Fruit fly (Drosophila melanogaster) whole organism, prepupa: ENCODE results near the gene CG11811.

Source experiments
- Blimp-1 ChIP-seq: fragments of 200-800 bp; sonication (Bioruptor generic); optimal IDR thresholded peaks from 3 replicates; lab custom pipeline; 2017; ENCODE audit warnings: missing biosample characterization, missing genetic modification characterization, mild to moderate bottlenecking, moderate library complexity, missing genetic modification reagents
- CG10631 ChIP-seq: fragments of 200-800 bp; sonication (Bioruptor generic); optimal IDR thresholded peaks from 2 replicates; lab custom pipeline; 2016; ENCODE audit warnings: missing biosample characterization, missing genetic modification characterization
- CG11294 ChIP-seq: fragments of 200-800 bp; sonication (Bioruptor generic); IDR thresholded peaks from 2 replicates; pipeline ENCODE4 v1.3.6; 2022; ENCODE audit warnings: missing biosample characterization, missing genetic modification characterization
- CG11762 ChIP-seq: fragments of 200-800 bp; sonication (Bioruptor generic); optimal IDR thresholded peaks from 3 replicates; lab custom pipeline; 2016; ENCODE audit warnings: missing biosample characterization, missing genetic modification characterization; ENCODE audit not compliant: insufficient read depth
- CG11902 ChIP-seq: fragments of 200-800 bp; sonication (Bioruptor generic); optimal IDR thresholded peaks from 3 replicates; lab custom pipeline; 2016; ENCODE audit warnings: missing biosample characterization, missing genetic modification characterization
- CG15336 ChIP-seq: fragments of 200-800 bp; sonication (Bioruptor generic); IDR thresholded peaks from 2 replicates; pipeline ENCODE4 v1.3.6; 2022; ENCODE audit warnings: missing biosample characterization, missing genetic modification characterization
- CG1621 ChIP-seq: fragments of 200-800 bp; sonication (Bioruptor generic); optimal IDR thresholded peaks from 3 replicates; lab custom pipeline; 2018; ENCODE audit warnings: missing biosample characterization, mild to moderate bottlenecking, missing genetic modification characterization
- CG16779 ChIP-seq: fragments of 200-800 bp; sonication (Bioruptor generic); optimal IDR thresholded peaks from 3 replicates; lab custom pipeline; 2017; ENCODE audit warnings: missing biosample characterization, mild to moderate bottlenecking, missing genetic modification characterization
- CG3032 ChIP-seq: fragments of 200-800 bp; optimal IDR thresholded peaks from 2 replicates; lab custom pipeline; 2019; ENCODE audit warnings: missing biosample characterization, mild to moderate bottlenecking, missing genetic modification characterization, moderate library complexity
- CG31627 ChIP-seq: fragments of 200-800 bp; sonication (Bioruptor generic); optimal IDR thresholded peaks from 3 replicates; lab custom pipeline; 2016; ENCODE audit warnings: missing biosample characterization, missing genetic modification characterization
- CG32006 ChIP-seq: fragments of 200-800 bp; sonication (Bioruptor generic); optimal IDR thresholded peaks from 3 replicates; lab custom pipeline; 2017; ENCODE audit warnings: missing biosample characterization, mild to moderate bottlenecking, missing genetic modification characterization
- CG3919 ChIP-seq: fragments of 200-800 bp; sonication (Bioruptor generic); optimal IDR thresholded peaks from 3 replicates; lab custom pipeline; 2016; ENCODE audit warnings: missing biosample characterization, missing genetic modification characterization
- CG6163 ChIP-seq: fragments of 200-800 bp; sonication (Bioruptor generic); IDR thresholded peaks from 3 replicates; pipeline ENCODE4 v1.3.6; 2022; ENCODE audit warnings: missing biosample characterization, missing genetic modification characterization
- CG6276 ChIP-seq: fragments of 200-800 bp; sonication (Bioruptor generic); optimal IDR thresholded peaks from 2 replicates; lab custom pipeline; 2017; ENCODE audit warnings: missing biosample characterization, mild to moderate bottlenecking, missing genetic modification characterization
- CG6792 ChIP-seq: fragments of 200-800 bp; sonication (Bioruptor generic); optimal IDR thresholded peaks from 3 replicates; lab custom pipeline; 2016; ENCODE audit warnings: missing biosample characterization, missing genetic modification characterization
- CG6808 ChIP-seq: fragments of 200-800 bp; sonication (Bioruptor generic); optimal IDR thresholded peaks from 3 replicates; lab custom pipeline; 2017; ENCODE audit warnings: missing biosample characterization, missing genetic modification characterization, mild to moderate bottlenecking, moderate library complexity, missing genetic modification reagents
- CG7368 ChIP-seq: fragments of 200-800 bp; sonication (Bioruptor generic); optimal IDR thresholded peaks from 3 replicates; lab custom pipeline; 2016; ENCODE audit warnings: missing biosample characterization, missing genetic modification characterization
- CG8119 ChIP-seq: fragments of 200-800 bp; sonication (Bioruptor generic); IDR thresholded peaks from 3 replicates; pipeline ENCODE4 v1.3.6; 2022; ENCODE audit warnings: missing biosample characterization, missing genetic modification characterization
- CG8319 ChIP-seq: fragments of 200-800 bp; sonication (Bioruptor generic); optimal IDR thresholded peaks from 3 replicates; lab custom pipeline; 2016; ENCODE audit warnings: missing biosample characterization, missing genetic modification characterization
- CG8632 ChIP-seq: fragments of 200-800 bp; sonication (Bioruptor generic); optimal IDR thresholded peaks from 3 replicates; lab custom pipeline; 2016; ENCODE audit warnings: missing biosample characterization, missing genetic modification characterization
- CG9139 ChIP-seq: fragments of 200-800 bp; sonication (Bioruptor generic); optimal IDR thresholded peaks from 3 replicates; lab custom pipeline; 2017; ENCODE audit warnings: missing biosample characterization, mild to moderate bottlenecking, missing genetic modification characterization
- Eip75B ChIP-seq: fragments of 200-800 bp; sonication (Bioruptor generic); optimal IDR thresholded peaks from 3 replicates; lab custom pipeline; 2016; ENCODE audit warnings: missing biosample characterization, missing genetic modification characterization
- Eip78C ChIP-seq: fragments of 200-800 bp; sonication (Bioruptor generic); peaks from one replicate; lab custom pipeline; 2016; ENCODE audit warnings: missing biosample characterization, missing genetic modification characterization
- Eip93F ChIP-seq: fragments of 200-800 bp; sonication (Bioruptor generic); optimal IDR thresholded peaks from 2 replicates; lab custom pipeline; 2016; ENCODE audit warnings: missing biosample characterization, mild to moderate bottlenecking, missing genetic modification characterization
- Ets21C ChIP-seq: fragments of 200-800 bp; sonication (Bioruptor generic); optimal IDR thresholded peaks from 3 replicates; lab custom pipeline; 2016; ENCODE audit warnings: missing biosample characterization, missing genetic modification characterization
- Ets96B ChIP-seq: fragments of 200-800 bp; optimal IDR thresholded peaks from 2 replicates; lab custom pipeline; 2019; ENCODE audit warnings: missing biosample characterization, mild to moderate bottlenecking, missing genetic modification characterization, moderate library complexity
- Gug ChIP-seq: fragments of 200-800 bp; sonication (Bioruptor generic); IDR thresholded peaks from 2 replicates; pipeline ENCODE4 v1.3.6; 2022; ENCODE audit warnings: missing biosample characterization, missing genetic modification characterization
- Hr4 ChIP-seq: fragments of 200-800 bp; sonication (Bioruptor generic); optimal IDR thresholded peaks from 3 replicates; lab custom pipeline; 2016; ENCODE audit warnings: missing biosample characterization, missing genetic modification characterization
- Lpt ChIP-seq: fragments of 200-800 bp; sonication (Bioruptor generic); optimal IDR thresholded peaks from 3 replicates; lab custom pipeline; 2016; ENCODE audit warnings: missing biosample characterization, missing genetic modification characterization
- Met ChIP-seq: fragments of 200-800 bp; sonication (Bioruptor generic); optimal IDR thresholded peaks from 3 replicates; lab custom pipeline; 2016; ENCODE audit warnings: missing biosample characterization, missing genetic modification characterization
- OdsH ChIP-seq: fragments of 200-800 bp; sonication (Bioruptor generic); optimal IDR thresholded peaks from 3 replicates; lab custom pipeline; 2016; ENCODE audit warnings: missing biosample characterization, missing genetic modification characterization
- Smox ChIP-seq: fragments of 200-800 bp; sonication (Bioruptor generic); optimal IDR thresholded peaks from 3 replicates; lab custom pipeline; 2016; ENCODE audit warnings: missing biosample characterization, missing genetic modification characterization
- Sox102F ChIP-seq: fragments of 200-800 bp; sonication (Bioruptor generic); optimal IDR thresholded peaks from 2 replicates; lab custom pipeline; 2016; ENCODE audit warnings: missing biosample characterization, mild to moderate bottlenecking, missing genetic modification characterization
- Sox15 ChIP-seq: fragments of 200-800 bp; sonication (Bioruptor generic); optimal IDR thresholded peaks from 3 replicates; lab custom pipeline; 2016; ENCODE audit warnings: missing biosample characterization, missing genetic modification characterization
- achi ChIP-seq: fragments of 200-800 bp; sonication (Bioruptor generic); optimal IDR thresholded peaks from 3 replicates; lab custom pipeline; 2016; ENCODE audit warnings: missing biosample characterization, missing genetic modification characterization
- acj6 ChIP-seq: fragments of 200-800 bp; sonication (Bioruptor generic); optimal IDR thresholded peaks from 3 replicates; lab custom pipeline; 2016; ENCODE audit warnings: missing biosample characterization, missing genetic modification characterization
- cyc ChIP-seq: fragments of 200-800 bp; sonication (Bioruptor generic); optimal IDR thresholded peaks from 3 replicates; lab custom pipeline; 2016; ENCODE audit warnings: missing biosample characterization, missing genetic modification characterization
- dac ChIP-seq: fragments of 200-800 bp; sonication (Bioruptor generic); optimal IDR thresholded peaks from 2 replicates; lab custom pipeline; 2017; ENCODE audit warnings: missing biosample characterization, mild to moderate bottlenecking, missing genetic modification characterization
- eg ChIP-seq: fragments of 200-800 bp; sonication (Bioruptor generic); IDR thresholded peaks from 3 replicates; pipeline ENCODE4 v1.3.6; 2022; ENCODE audit warnings: missing biosample characterization, missing genetic modification characterization
- fd59A ChIP-seq: fragments of 200-800 bp; sonication (Bioruptor generic); optimal IDR thresholded peaks from 2 replicates; lab custom pipeline; 2017; ENCODE audit warnings: missing biosample characterization, mild to moderate bottlenecking, missing genetic modification characterization, missing genetic modification reagents
- fd85E ChIP-seq: fragments of 200-800 bp; sonication (Bioruptor generic); optimal IDR thresholded peaks from 3 replicates; lab custom pipeline; 2016; ENCODE audit warnings: missing biosample characterization, missing genetic modification characterization
- fkh ChIP-seq: fragments of 200-800 bp; sonication (Bioruptor generic); optimal IDR thresholded peaks from 3 replicates; lab custom pipeline; 2017; ENCODE audit warnings: missing biosample characterization, mild to moderate bottlenecking, missing genetic modification characterization, moderate library complexity
- lz ChIP-seq: fragments of 200-800 bp; sonication (Bioruptor generic); optimal IDR thresholded peaks from 3 replicates; lab custom pipeline; 2016; ENCODE audit warnings: missing biosample characterization, missing genetic modification characterization
- net ChIP-seq: fragments of 200-800 bp; sonication (Bioruptor generic); optimal IDR thresholded peaks from 3 replicates; lab custom pipeline; 2016; ENCODE audit warnings: missing biosample characterization, missing genetic modification characterization
- pdm3 ChIP-seq: fragments of 200-800 bp; sonication (Bioruptor generic); optimal IDR thresholded peaks from 3 replicates; lab custom pipeline; 2016; ENCODE audit warnings: missing biosample characterization, missing genetic modification characterization
- salr ChIP-seq, 2 experiments: fragments of 200-800 bp; sonication (Bioruptor generic); optimal IDR thresholded peaks; 3 replicates each; lab custom pipeline; 2016 to 2018; ENCODE audit warnings: missing biosample characterization in 2 of 2, missing genetic modification characterization in 2 of 2, mild to moderate bottlenecking in 1 of 2
- spab ChIP-seq: fragments of 200-800 bp; sonication (Bioruptor generic); optimal IDR thresholded peaks from 2 replicates; lab custom pipeline; 2017; ENCODE audit warnings: missing biosample characterization, mild to moderate bottlenecking, missing genetic modification characterization, missing genetic modification reagents
- ss ChIP-seq, 2 experiments: fragments of 200-800 bp; sonication (Bioruptor generic); optimal IDR thresholded peaks; 2 replicates in 1 of 2; 3 replicates in 1 of 2; lab custom pipeline; 2017 to 2018; ENCODE audit warnings: mild to moderate bottlenecking in 2 of 2, missing biosample characterization in 2 of 2, missing genetic modification characterization in 2 of 2, moderate library complexity in 1 of 2
- svp ChIP-seq: fragments of 200-800 bp; sonication (Bioruptor generic); peaks from one replicate; lab custom pipeline; 2016; ENCODE audit warnings: missing biosample characterization, missing genetic modification characterization
- topi ChIP-seq: fragments of 200-800 bp; sonication (Bioruptor generic); optimal IDR thresholded peaks from 3 replicates; lab custom pipeline; 2016; ENCODE audit warnings: missing biosample characterization, missing genetic modification characterization
- vri ChIP-seq: fragments of 200-800 bp; sonication (Bioruptor generic); optimal IDR thresholded peaks from 3 replicates; lab custom pipeline; 2016; ENCODE audit warnings: missing biosample characterization, mild to moderate bottlenecking, missing genetic modification characterization

The CG11811 gene

DNA sequence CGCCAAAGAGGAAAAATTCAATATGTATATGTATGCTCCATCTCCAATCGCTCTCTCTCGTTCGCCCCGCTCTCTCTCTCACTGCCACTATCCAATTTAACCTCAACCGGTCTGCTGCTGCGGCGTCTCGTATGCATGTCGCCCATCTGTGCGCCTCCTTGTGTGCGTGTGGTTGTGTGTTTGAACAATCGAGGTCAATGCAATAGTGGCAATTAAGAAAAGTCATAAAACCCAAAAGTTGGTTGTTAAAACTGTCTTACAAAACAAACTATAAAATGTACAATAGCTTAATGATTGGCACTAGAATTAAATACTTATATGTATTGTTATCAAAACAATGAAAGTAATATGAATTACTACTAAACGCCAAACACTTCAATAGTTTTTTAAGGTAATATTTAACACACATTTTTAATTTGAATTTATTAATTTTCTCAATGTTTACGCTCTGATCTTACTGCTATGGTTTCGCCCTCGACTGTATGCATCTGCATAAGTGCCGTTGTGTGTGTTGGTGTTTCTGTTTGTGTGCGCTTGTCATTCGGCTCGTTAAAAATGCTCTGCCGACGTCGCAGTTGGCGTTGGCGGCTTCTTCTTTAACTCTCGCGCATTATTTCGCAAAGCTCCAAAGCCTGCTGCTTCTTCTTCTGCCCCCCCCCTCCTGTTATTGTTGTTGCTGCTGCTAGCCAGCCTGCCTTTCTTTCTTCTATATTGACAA, 25.2 kb upstream of the CG11811 start:
- TF ChIP-seq Eip78C (peak; percentile 100), CG11902 (peak; percentile 96), Eip75B (peak; percentile 98), CG6163 (GFP tag; lab: Robert Waterston, UW) (peak; percentile 91), CG8119 (GFP tag; lab: Robert Waterston, UW) (peak; percentile 99), pdm3 (peak; percentile 98), CG11762 (GFP tag; lab: Kevin White, UChicago) (peak; percentile 98), fkh (GFP tag; lab: Kevin White, UChicago) (peak; percentile 88), CG11294 (GFP tag; lab: Robert Waterston, UW) (peak; percentile 95), CG9139 (GFP tag; lab: Kevin White, UChicago) (peak; percentile 98), fd85E (peak; percentile 92), Sox102F (GFP tag; lab: Kevin White, UChicago) (peak; percentile 93), Met (GFP tag; lab: Kevin White, UChicago) (peak; percentile 98), dac (peak; percentile 93), Ets96B (peak; percentile 99), CG8632 (GFP tag; lab: Kevin White, UChicago) (peak; percentile 99), lz (GFP tag; lab: Kevin White, UChicago) (peak; percentile 98), CG32006 (GFP tag; lab: Kevin White, UChicago) (peak; percentile 99), spab (peak; percentile 99), CG3032 (tag; lab: Kevin White, UChicago) (peak; percentile 99), Smox (GFP tag; lab: Kevin White, UChicago) (peak; percentile 98), salr (GFP tag; optimal IDR thresholded peaks at IDR 0.05; lab: Kevin White, UChicago) (peak; percentile 92 to 99), CG1621 (peak; percentile 96), ss (GFP tag; optimal IDR thresholded peaks at IDR 0.05; lab: Kevin White, UChicago) (peak; percentile 99), CG8319 (GFP tag; lab: Kevin White, UChicago) (peak; percentile 98), Lpt (GFP tag; lab: Kevin White, UChicago) (peak; percentile 98), CG31627 (peak; percentile 95), cyc (peak; percentile 96), CG10631 (GFP tag; lab: Kevin White, UChicago) (peak; percentile 98), CG16779 (tag; lab: Kevin White, UChicago) (peak; percentile 98), CG6808 (GFP tag; lab: Kevin White, UChicago) (peak; percentile 99), Sox15 (GFP tag; lab: Kevin White, UChicago) (peak; percentile 97), eg (GFP tag; lab: Robert Waterston, UW) (peak; percentile 96), Ets21C (GFP tag; lab: Kevin White, UChicago) (peak; percentile 91), CG7368 (GFP tag; lab: Kevin White, UChicago) (peak; percentile 96), topi (GFP tag; lab: Kevin White, UChicago) (peak; percentile 99), acj6 (peak; percentile 99), vri (peak; percentile 95), Hr4 (GFP tag; lab: Kevin White, UChicago) (peak; percentile 98), OdsH (GFP tag; lab: Kevin White, UChicago) (peak; percentile 98), svp (GFP tag; lab: Kevin White, UChicago) (peak; percentile 99), Gug (GFP tag; lab: Robert Waterston, UW) (peak; percentile 94), CG6276 (GFP tag; lab: Kevin White, UChicago) (peak; percentile 99), Eip93F (GFP tag; lab: Kevin White, UChicago) (peak; percentile 97), CG15336 (GFP tag; lab: Robert Waterston, UW) (peak; percentile 98), Blimp-1 (GFP tag; lab: Kevin White, UChicago) (peak; percentile 95), net (GFP tag; lab: Kevin White, UChicago) (peak; percentile 99), achi (peak; percentile 98), fd59A (peak; percentile 99), CG6792 (GFP tag; lab: Kevin White, UChicago) (peak; percentile 99), CG3919 (GFP tag; lab: Kevin White, UChicago) (peak; percentile 98)
